Worm (Caenorhabditis elegans) whole organism, L4 larva: ENCODE results near the gene rbm-42.

Experiments used
- D1046.2 ChIP-seq: fragments of 200-800 bp; sonication (Bioruptor generic); IDR thresholded peaks from 2 replicates; pipeline ENCODE4 v1.3.6; 2022; ENCODE audit warnings: missing genetic modification characterization, missing compliant biosample characterization
- F37D6.2 ChIP-seq: sonication (generic microtip); optimal IDR thresholded peaks from 2 replicates; lab custom pipeline; 2016; ENCODE audit warnings: mild to moderate bottlenecking, missing genetic modification characterization, missing compliant biosample characterization
- T26A8.4 ChIP-seq: fragments of 200-800 bp; sonication (Bioruptor generic); IDR thresholded peaks from 2 replicates; pipeline ENCODE4 v1.3.6; 2022; ENCODE audit warnings: missing genetic modification characterization, missing compliant biosample characterization
- Y48G9A.11 ChIP-seq: fragments of 200-800 bp; sonication (Bioruptor generic); IDR thresholded peaks from 2 replicates; pipeline ENCODE4 v1.3.6; 2022; ENCODE audit warnings: missing genetic modification reagents, missing genetic modification characterization, missing compliant biosample characterization
- Y5F2A.4 ChIP-seq: fragments of 200-800 bp; sonication (Bioruptor generic); optimal IDR thresholded peaks from 2 replicates; lab custom pipeline; 2018; ENCODE audit warnings: mild to moderate bottlenecking, missing genetic modification characterization, missing compliant biosample characterization
- Y75B8A.6 ChIP-seq: fragments of 200-800 bp; sonication (Bioruptor generic); IDR thresholded peaks from 2 replicates; pipeline ENCODE4 v1.3.6; 2022; ENCODE audit warnings: missing genetic modification reagents, missing genetic modification characterization, missing compliant biosample characterization
- aly-2 ChIP-seq: sonication (generic microtip); optimal IDR thresholded peaks from 2 replicates; lab custom pipeline; 2018; ENCODE audit warnings: missing biosample characterization, missing genetic modification characterization
- ceh-20 ChIP-seq: fragments of 200-800 bp; sonication (Bioruptor generic); IDR thresholded peaks from 2 replicates; pipeline ENCODE4 v1.3.6; 2022; ENCODE audit warnings: missing genetic modification reagents, missing genetic modification characterization, missing compliant biosample characterization
- ceh-28 ChIP-seq: fragments of 150-350 bp; optimal IDR thresholded peaks from 2 replicates; lab custom pipeline; 2014; ENCODE audit warnings: missing biosample characterization, missing genetic modification reagents, missing genetic modification characterization
- ceh-44 ChIP-seq: fragments of 200-800 bp; sonication (Bioruptor generic); IDR thresholded peaks from 2 replicates; pipeline ENCODE4 v1.3.6; 2022; ENCODE audit warnings: missing genetic modification reagents, missing genetic modification characterization, missing compliant biosample characterization
- ceh-82 ChIP-seq: sonication (generic microtip); optimal IDR thresholded peaks from 2 replicates; lab custom pipeline; 2017; ENCODE audit warnings: missing biosample characterization, missing genetic modification characterization
- cey-2 ChIP-seq: sonication (generic microtip); optimal IDR thresholded peaks from 3 replicates; lab custom pipeline; 2017; ENCODE audit warnings: missing genetic modification characterization, mild to moderate bottlenecking, missing compliant biosample characterization, antibody characterized with exemption, borderline replicate concordance; ENCODE audit not compliant: insufficient read depth
- daf-12 ChIP-seq: fragments of 150-350 bp; optimal IDR thresholded peaks from 2 replicates; lab custom pipeline; 2014; ENCODE audit warnings: missing biosample characterization, missing genetic modification reagents, missing genetic modification characterization
- daf-16 ChIP-seq, 3 experiments: sonication (generic microtip); optimal IDR thresholded peaks; 2 replicates each; lab custom pipeline; 2016 to 2017; ENCODE audit warnings: missing genetic modification characterization in 3 of 3, missing genetic modification reagents in 3 of 3, mild to moderate bottlenecking in 2 of 3, missing compliant biosample characterization in 2 of 3, missing biosample characterization in 1 of 3, moderate library complexity in 1 of 3
- daf-19 ChIP-seq: fragments of 200-800 bp; sonication (Bioruptor generic); conservative IDR thresholded peaks from 2 replicates; pipeline ENCODE4 v1.3.6; 2022; ENCODE audit warnings: missing genetic modification characterization, missing compliant biosample characterization
- daf-8 ChIP-seq: fragments of 200-800 bp; sonication (Bioruptor generic); IDR thresholded peaks from 2 replicates; pipeline ENCODE4 v1.3.6; 2022; ENCODE audit warnings: missing genetic modification characterization, missing compliant biosample characterization
- dmd-9 ChIP-seq: fragments of 200-800 bp; sonication (Bioruptor generic); IDR thresholded peaks from 2 replicates; pipeline ENCODE4 v1.3.6; 2022; ENCODE audit warnings: missing genetic modification reagents, missing genetic modification characterization, missing compliant biosample characterization
- dpl-1 ChIP-seq: fragments of 150-350 bp; optimal IDR thresholded peaks from 2 replicates; lab custom pipeline; 2014; ENCODE audit warnings: missing biosample characterization, missing genetic modification reagents, missing genetic modification characterization
- dve-1 ChIP-seq: sonication (generic microtip); optimal IDR thresholded peaks from 2 replicates; lab custom pipeline; 2017; ENCODE audit warnings: antibody characterized with exemption, mild to moderate bottlenecking, missing genetic modification characterization, missing compliant biosample characterization; ENCODE audit not compliant: insufficient read depth
- egl-27 ChIP-seq: sonication (generic microtip); optimal IDR thresholded peaks from 3 replicates; lab custom pipeline; 2017; ENCODE audit warnings: missing biosample characterization, missing genetic modification reagents, missing genetic modification characterization
- fkh-10 ChIP-seq: fragments of 150-350 bp; optimal IDR thresholded peaks from 2 replicates; lab custom pipeline; 2014; ENCODE audit warnings: missing biosample characterization, missing genetic modification reagents, missing genetic modification characterization
- fos-1 ChIP-seq: fragments of 150-350 bp; optimal IDR thresholded peaks from 2 replicates; lab custom pipeline; 2014; ENCODE audit warnings: missing biosample characterization, missing genetic modification characterization
- hif-1 ChIP-seq, 2 experiments: sonication (generic microtip); optimal IDR thresholded peaks; 2 replicates each; lab custom pipeline; 2016 to 2017; ENCODE audit warnings: missing compliant biosample characterization in 2 of 2, missing genetic modification characterization in 2 of 2, missing genetic modification reagents in 2 of 2, missing genotype in 2 of 2, mild to moderate bottlenecking in 1 of 2
- hlh-30 ChIP-seq: sonication (generic microtip); optimal IDR thresholded peaks from 2 replicates; lab custom pipeline; 2017; ENCODE audit warnings: antibody characterized with exemption, mild to moderate bottlenecking, missing genetic modification characterization, missing compliant biosample characterization; ENCODE audit not compliant: insufficient read depth
- hmg-1.1 ChIP-seq: fragments of 200-800 bp; sonication (Bioruptor generic); IDR thresholded peaks from 2 replicates; pipeline ENCODE4 v1.3.6; 2022; ENCODE audit warnings: missing genetic modification reagents, missing genetic modification characterization, missing compliant biosample characterization
- jun-1 ChIP-seq: fragments of 150-350 bp; optimal IDR thresholded peaks from 2 replicates; lab custom pipeline; 2014; ENCODE audit warnings: missing biosample characterization, missing genetic modification reagents, missing genetic modification characterization
- lim-7 ChIP-seq: fragments of 200-800 bp; sonication (Bioruptor generic); IDR thresholded peaks from 2 replicates; pipeline ENCODE4 v1.3.6; 2022; ENCODE audit warnings: missing genetic modification characterization, missing compliant biosample characterization
- lin-1 ChIP-seq: fragments of 200-800 bp; sonication (Bioruptor generic); IDR thresholded peaks from 2 replicates; pipeline ENCODE4 v1.3.6; 2022; ENCODE audit warnings: missing genetic modification reagents, missing genetic modification characterization, missing compliant biosample characterization
- lin-13 ChIP-seq: fragments of 150-350 bp; optimal IDR thresholded peaks from 2 replicates; lab custom pipeline; 2014; ENCODE audit warnings: missing biosample characterization, missing genetic modification reagents, missing genetic modification characterization
- lin-29 ChIP-seq: fragments of 200-800 bp; sonication (Bioruptor generic); IDR thresholded peaks from 2 replicates; pipeline ENCODE4 v1.3.6; 2022; ENCODE audit warnings: missing genetic modification reagents, missing genetic modification characterization, missing compliant biosample characterization
- lin-38 ChIP-seq: fragments of 200-800 bp; sonication (Bioruptor generic); IDR thresholded peaks from 2 replicates; pipeline ENCODE4 v1.3.6; 2022; ENCODE audit warnings: missing genetic modification reagents, missing genetic modification characterization, missing compliant biosample characterization
- lsy-2 ChIP-seq, 2 experiments: fragments of 150-350 bp in 1 of 2; sonication (generic microtip) in 1 of 2; optimal IDR thresholded peaks; 2 replicates each; lab custom pipeline; 2014 to 2017; ENCODE audit warnings: missing biosample characterization in 2 of 2, missing genetic modification characterization in 2 of 2
- mep-1 ChIP-seq: fragments of 150-350 bp; sonication (generic microtip); optimal IDR thresholded peaks from 3 replicates; lab custom pipeline; 2014; ENCODE audit warnings: missing biosample characterization, missing genetic modification characterization
- mes-2 ChIP-seq: sonication (generic microtip); optimal IDR thresholded peaks from 2 replicates; lab custom pipeline; 2016; ENCODE audit warnings: missing genotype, mild to moderate bottlenecking, missing genetic modification characterization, missing compliant biosample characterization; ENCODE audit not compliant: poor library complexity, severe bottlenecking
- nhr-102 ChIP-seq: sonication (generic microtip); optimal IDR thresholded peaks from 2 replicates; lab custom pipeline; 2016; ENCODE audit warnings: mild to moderate bottlenecking, missing genetic modification characterization, moderate library complexity, missing compliant biosample characterization
- nhr-111 ChIP-seq: fragments of 200-800 bp; sonication (Bioruptor generic); optimal IDR thresholded peaks from 2 replicates; lab custom pipeline; 2018; ENCODE audit warnings: mild to moderate bottlenecking, missing genetic modification characterization, missing compliant biosample characterization
- nhr-28 ChIP-seq: fragments of 150-350 bp; optimal IDR thresholded peaks from 2 replicates; lab custom pipeline; 2014; ENCODE audit warnings: missing biosample characterization, missing genetic modification characterization
- nhr-48 ChIP-seq: sonication (generic microtip); optimal IDR thresholded peaks from 2 replicates; lab custom pipeline; 2016; ENCODE audit warnings: mild to moderate bottlenecking, missing genetic modification characterization, missing compliant biosample characterization
- rbr-2 ChIP-seq: sonication (generic microtip); optimal IDR thresholded peaks from 2 replicates; lab custom pipeline; 2016; ENCODE audit warnings: missing genotype, missing genetic modification characterization, missing compliant biosample characterization
- saeg-2 ChIP-seq: fragments of 200-800 bp; sonication (Bioruptor generic); IDR thresholded peaks from 2 replicates; pipeline ENCODE4 v1.3.6; 2022; ENCODE audit warnings: missing genetic modification reagents, missing genetic modification characterization, missing compliant biosample characterization
- snpc-4 ChIP-seq: fragments of 150-350 bp; optimal IDR thresholded peaks from 2 replicates; lab custom pipeline; 2014; ENCODE audit warnings: missing biosample characterization, missing genetic modification characterization
- spr-1 ChIP-seq: sonication (generic microtip); optimal IDR thresholded peaks from 2 replicates; lab custom pipeline; 2016; ENCODE audit warnings: mild to moderate bottlenecking, missing genetic modification characterization, missing compliant biosample characterization
- spr-3 ChIP-seq: fragments of 200-800 bp; sonication (Bioruptor generic); optimal IDR thresholded peaks from 2 replicates; lab custom pipeline; 2018; ENCODE audit warnings: mild to moderate bottlenecking, missing genetic modification characterization, missing compliant biosample characterization
- tag-97 ChIP-seq: fragments of 200-800 bp; sonication (Bioruptor generic); IDR thresholded peaks from 2 replicates; pipeline ENCODE4 v1.3.6; 2022; ENCODE audit warnings: missing genetic modification characterization, missing compliant biosample characterization
- tra-1 ChIP-seq: fragments of 200-800 bp; sonication (Bioruptor generic); IDR thresholded peaks from 2 replicates; pipeline ENCODE4 v1.3.6; 2022; ENCODE audit warnings: missing genetic modification reagents, missing genetic modification characterization, missing compliant biosample characterization
- vab-7 ChIP-seq: fragments of 200-800 bp; sonication (Bioruptor generic); IDR thresholded peaks from 2 replicates; pipeline ENCODE4 v1.3.6; 2022; ENCODE audit warnings: missing genetic modification reagents, missing genetic modification characterization, missing compliant biosample characterization
- zip-11 ChIP-seq: fragments of 200-800 bp; sonication (Bioruptor generic); IDR thresholded peaks from 2 replicates; pipeline ENCODE4 v1.3.6; 2022; ENCODE audit warnings: missing genetic modification characterization, missing compliant biosample characterization
- ztf-11 ChIP-seq: fragments of 150-350 bp; optimal IDR thresholded peaks from 2 replicates; lab custom pipeline; 2014; ENCODE audit warnings: missing biosample characterization, missing genetic modification characterization

Gene rbm-42

ce11 chrIII:5153137-5153536 lies at the start of gene rbm-42, which contains the start of gene grwd-1:
rbm-42 (minus strand) TSS chrIII:5153229.
grwd-1 (plus strand) TSS chrIII:5153464.
- TF ChIP-seq daf-16 (GFP tag; optimal IDR thresholded peaks at IDR 0.05; lab: Kevin White, UChicago) (no peak), daf-16 (tag; optimal IDR thresholded peaks at IDR 0.05; lab: Kevin White, UChicago) (peak; percentile 13), zip-11 (GFP tag; lab: Robert Waterston, UW) (no peak), lsy-2 (tag; optimal IDR thresholded peaks at IDR 0.05; lab: Kevin White, UChicago) (peak in 1 of 2 experiments; percentile 62), ceh-44 (GFP tag; lab: Robert Waterston, UW) (no peak), daf-8 (GFP tag; lab: Robert Waterston, UW) (no peak), ceh-28 (tag; lab: Kevin White, UChicago) (no peak), jun-1 (tag; lab: Kevin White, UChicago) (no peak), nhr-102 (tag; lab: Kevin White, UChicago) (no peak), D1046.2 (no peak), nhr-28 (tag; lab: Kevin White, UChicago) (no peak), dpl-1 (GFP tag; lab: Kevin White, UChicago) (peak; percentile 30), hlh-30 (tag; lab: Kevin White, UChicago) (peak; percentile 6), lin-38 (GFP tag; lab: Robert Waterston, UW) (peak; percentile 37; the same call in 1 of the 2 replicates), mep-1 (tag; lab: Kevin White, UChicago) (peak; percentile 29), dmd-9 (GFP tag; lab: Robert Waterston, UW) (no peak), mes-2 (tag; lab: Kevin White, UChicago) (peak; percentile 49), dve-1 (tag; lab: Kevin White, UChicago) (peak; percentile 26), nhr-48 (tag; lab: Kevin White, UChicago) (no peak)

DNA sequence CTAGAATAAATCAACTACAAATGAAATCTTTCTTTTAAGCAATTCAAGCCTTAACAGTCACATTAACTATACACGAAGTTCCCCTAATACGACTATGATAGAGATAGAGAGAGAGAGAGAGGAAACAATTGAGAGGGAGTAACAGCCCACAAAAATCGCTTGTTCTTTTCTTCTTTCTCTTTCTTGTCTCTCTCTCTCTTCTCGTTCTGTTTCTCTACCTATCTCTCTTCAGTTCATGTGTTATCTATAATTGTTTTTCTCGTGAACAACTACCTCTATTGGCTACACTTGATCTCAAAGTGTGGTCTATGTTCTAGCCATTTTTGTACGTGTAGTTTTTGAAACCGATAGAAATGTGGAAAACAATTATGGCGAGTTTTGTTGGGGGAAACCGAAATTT lies 49.6 kb upstream of the rbm-42 start:
- TF ChIP-seq nhr-111 (GFP tag; lab: Kevin White, UChicago) (no peak), dve-1 (tag; lab: Kevin White, UChicago) (peak; percentile 94), saeg-2 (no peak), daf-19 (GFP tag; lab: Robert Waterston, UW) (no peak), tag-97 (GFP tag; lab: Robert Waterston, UW) (no peak), lin-1 (GFP tag; lab: Robert Waterston, UW) (no peak), hif-1 (tag; optimal IDR thresholded peaks at IDR 0.05; lab: Kevin White, UChicago) (peak in 1 of 2 experiments; percentile 78), fos-1 (no peak), rbr-2 (peak; percentile 28), nhr-48 (tag; lab: Kevin White, UChicago) (peak; percentile 11), lim-7 (GFP tag; lab: Robert Waterston, UW) (no peak), fkh-10 (GFP tag; lab: Kevin White, UChicago) (no peak), spr-3 (GFP tag; lab: Kevin White, UChicago) (no peak), ceh-82 (no peak), cey-2 (tag; lab: Kevin White, UChicago) (no peak), lin-29 (GFP tag; lab: Robert Waterston, UW) (no peak), Y75B8A.6 (GFP tag; lab: Robert Waterston, UW) (no peak), hlh-30 (tag; lab: Kevin White, UChicago) (peak; percentile 80), spr-1 (tag; lab: Kevin White, UChicago) (no peak), vab-7 (no peak), aly-2 (tag; lab: Kevin White, UChicago) (no peak), ceh-20 (GFP tag; lab: Robert Waterston, UW) (no peak), hmg-1.1 (0 out of 2 replicates have a peak, but pooled peaks have one; percentile 38), F37D6.2 (tag; lab: Kevin White, UChicago) (no peak), D1046.2 (no peak), ceh-44 (GFP tag; lab: Robert Waterston, UW) (no peak), egl-27 (tag; lab: Kevin White, UChicago) (no peak), daf-12 (tag; lab: Kevin White, UChicago) (no peak), lin-13 (GFP tag; lab: Kevin White, UChicago) (no peak), T26A8.4 (GFP tag; lab: Robert Waterston, UW) (no peak), ztf-11 (tag; lab: Kevin White, UChicago) (no peak), Y48G9A.11 (GFP tag; lab: Robert Waterston, UW) (no peak), Y5F2A.4 (GFP tag; lab: Kevin White, UChicago) (no peak), snpc-4 (tag; lab: Kevin White, UChicago) (no peak), tra-1 (GFP tag; lab: Robert Waterston, UW) (0 out of 2 replicates have a peak, but pooled peaks have one; percentile 27)
